Fruit fly (Drosophila melanogaster) whole organism: ENCODE measurements around the gene PolI.

Experiments
- CG8478 ChIP-seq: fragments of >200 bp; optimal IDR thresholded peaks from 2 replicates; lab custom pipeline; 2018; ENCODE audit warnings: inconsistent platforms
- Dll ChIP-seq: fragments of >200 bp; optimal IDR thresholded peaks from 2 replicates; lab custom pipeline; 2017
- EcR ChIP-seq, 2 experiments: fragments of >200 bp; optimal IDR thresholded peaks; 2 replicates each; lab custom pipeline; 2017; ENCODE audit warnings: missing biosample characterization in 2 of 2, missing genetic modification characterization in 2 of 2, missing genetic modification reagents in 2 of 2
- pan ChIP-seq: fragments of >200 bp; optimal IDR thresholded peaks from 2 replicates; lab custom pipeline; 2017
- psq ChIP-seq: fragments of >200 bp; optimal IDR thresholded peaks from 2 replicates; lab custom pipeline; 2017
- usp ChIP-seq: fragments of >200 bp; optimal IDR thresholded peaks from 2 replicates; lab custom pipeline; 2017; ENCODE audit warnings: missing biosample characterization, missing genetic modification characterization, mixed read lengths

DNA sequence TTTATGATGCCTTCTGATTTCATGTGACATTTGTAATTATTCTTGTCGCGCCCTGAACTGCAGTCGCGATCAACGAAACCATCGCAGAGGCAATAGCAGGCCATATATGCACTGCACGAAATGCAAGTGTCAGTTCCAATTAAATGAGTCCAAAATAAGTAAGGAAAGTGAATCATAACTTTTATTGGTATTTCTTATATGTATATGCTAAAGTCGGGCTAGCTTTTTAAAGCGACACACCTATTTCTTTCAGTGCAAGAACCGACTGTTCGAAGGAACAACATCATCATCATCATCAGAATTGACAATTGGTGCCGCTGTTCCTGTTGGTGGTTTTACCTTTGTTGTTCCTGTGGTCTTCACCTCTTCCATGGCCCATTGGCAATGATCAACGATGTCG, 36.2 kb upstream of the PolI start:
- TF ChIP-seq psq = no peak
- no peak for TF ChIP-seq EcR (GFP tag; optimal IDR thresholded peaks at IDR 0.05; lab: Kevin White, UChicago)
- TF ChIP-seq Dll (lab: Kevin White, UChicago) = no peak
- no peak for TF ChIP-seq CG8478 (lab: Kevin White, UChicago)
- no peak for TF ChIP-seq usp (GFP tag; lab: Kevin White, UChicago)
- TF ChIP-seq pan (lab: Kevin White, UChicago) = no peak
